Fruit fly (Drosophila melanogaster) whole organism, embryonic: Measurements from ENCODE around the gene CG3587.

Experiments used
- Atf-2 ChIP-seq: fragments of 200-800 bp; sonication (Bioruptor generic); optimal IDR thresholded peaks from 2 replicates; lab custom pipeline; 2016; ENCODE audit warnings: missing biosample characterization, missing genetic modification characterization
- CG10366 ChIP-seq: fragments of 200-800 bp; sonication (Bioruptor generic); IDR thresholded peaks from 2 replicates; pipeline ENCODE4 v1.3.6; 2022; ENCODE audit warnings: missing biosample characterization, missing genetic modification characterization
- CG10462 ChIP-seq: fragments of 200-800 bp; sonication (Bioruptor generic); optimal IDR thresholded peaks from 2 replicates; lab custom pipeline; 2016; ENCODE audit warnings: missing biosample characterization, missing genetic modification characterization
- CG12071 ChIP-seq: fragments of 200-800 bp; sonication (Bioruptor generic); optimal IDR thresholded peaks from 3 replicates; lab custom pipeline; 2018; ENCODE audit warnings: missing biosample characterization, mild to moderate bottlenecking, missing genetic modification characterization
- CG12769 ChIP-seq: fragments of 200-800 bp; sonication (Bioruptor generic); optimal IDR thresholded peaks from 2 replicates; lab custom pipeline; 2019; ENCODE audit warnings: missing biosample characterization, mild to moderate bottlenecking, missing genetic modification characterization, moderate library complexity
- CG13624 ChIP-seq: fragments of 200-800 bp; sonication (Bioruptor generic); optimal IDR thresholded peaks from 2 replicates; lab custom pipeline; 2016; ENCODE audit warnings: missing biosample characterization, missing genetic modification characterization
- CG14014 ChIP-seq: fragments of 200-800 bp; sonication (Bioruptor generic); IDR thresholded peaks from 2 replicates; pipeline ENCODE4 v1.3.6; 2022; ENCODE audit warnings: missing biosample characterization, missing genetic modification characterization
- CG1529 ChIP-seq: fragments of 200-800 bp; sonication (Bioruptor generic); optimal IDR thresholded peaks from 3 replicates; lab custom pipeline; 2018; ENCODE audit warnings: missing biosample characterization, missing genetic modification characterization
- CG17612 ChIP-seq: fragments of 200-800 bp; sonication (Bioruptor generic); IDR thresholded peaks from 2 replicates; pipeline ENCODE4 v1.3.6; 2022; ENCODE audit warnings: missing biosample characterization, missing genetic modification characterization
- CG18764 ChIP-seq: fragments of 200-800 bp; sonication (Bioruptor generic); optimal IDR thresholded peaks from 3 replicates; lab custom pipeline; 2016; ENCODE audit warnings: missing biosample characterization, missing genetic modification characterization
- CG3838 ChIP-seq: fragments of 200-800 bp; sonication (Bioruptor generic); optimal IDR thresholded peaks from 3 replicates; lab custom pipeline; 2016; ENCODE audit warnings: missing biosample characterization, missing genetic modification characterization
- CG4707 ChIP-seq: fragments of 200-800 bp; sonication (Bioruptor generic); optimal IDR thresholded peaks from 2 replicates; lab custom pipeline; 2018; ENCODE audit warnings: missing biosample characterization, mild to moderate bottlenecking, missing genetic modification characterization, moderate library complexity
- CG7928 ChIP-seq: fragments of 200-800 bp; sonication (Bioruptor generic); optimal IDR thresholded peaks from 2 replicates; lab custom pipeline; 2017; ENCODE audit warnings: missing biosample characterization, mild to moderate bottlenecking, missing genetic modification characterization
- CG8281 ChIP-seq: fragments of 200-800 bp; sonication (Bioruptor generic); optimal IDR thresholded peaks from 2 replicates; lab custom pipeline; 2018; ENCODE audit warnings: missing biosample characterization, mild to moderate bottlenecking, missing genetic modification characterization, moderate library complexity
- CG8478 ChIP-seq: fragments of >200 bp; optimal IDR thresholded peaks from 2 replicates; lab custom pipeline; 2018
- CG8944 ChIP-seq: fragments of 200-800 bp; sonication (Bioruptor generic); optimal IDR thresholded peaks from 3 replicates; lab custom pipeline; 2016; ENCODE audit warnings: missing biosample characterization, missing genetic modification characterization
- D19B ChIP-seq: fragments of 200-800 bp; sonication (Bioruptor generic); optimal IDR thresholded peaks from 2 replicates; lab custom pipeline; 2017; ENCODE audit warnings: missing biosample characterization, mild to moderate bottlenecking, missing genetic modification characterization
- Elba2 ChIP-seq: fragments of 200-800 bp; sonication (Bioruptor generic); optimal IDR thresholded peaks from 3 replicates; lab custom pipeline; 2016; ENCODE audit warnings: missing biosample characterization, missing genetic modification characterization
- GATAe ChIP-seq: fragments of 200-800 bp; sonication (Bioruptor generic); conservative IDR thresholded peaks from 2 replicates; pipeline ENCODE4 v1.3.6; 2022; ENCODE audit warnings: missing biosample characterization, missing genetic modification characterization
- Hmx ChIP-seq: fragments of 200-800 bp; sonication (Bioruptor generic); optimal IDR thresholded peaks from 2 replicates; lab custom pipeline; 2016; ENCODE audit warnings: missing biosample characterization, missing genetic modification characterization
- Hr51 ChIP-seq, 2 experiments: fragments of 200-800 bp; sonication (Bioruptor generic); optimal IDR thresholded peaks; 2 replicates in 1 of 2; 3 replicates in 1 of 2; lab custom pipeline; 2016 to 2018; ENCODE audit warnings: missing biosample characterization in 2 of 2, missing genetic modification characterization in 2 of 2, mild to moderate bottlenecking in 1 of 2, moderate library complexity in 1 of 2
- Lhr ChIP-seq: fragments of 200-800 bp; sonication (Bioruptor generic); optimal IDR thresholded peaks from 3 replicates; lab custom pipeline; 2017; ENCODE audit warnings: mild to moderate bottlenecking, missing biosample characterization, missing genetic modification reagents, missing genetic modification characterization
- Myb ChIP-seq: fragments of 200-800 bp; sonication (Bioruptor generic); optimal IDR thresholded peaks from 2 replicates; lab custom pipeline; 2016; ENCODE audit warnings: missing biosample characterization, missing genetic modification characterization
- Nf-YB ChIP-seq: fragments of 200-800 bp; sonication (Bioruptor generic); optimal IDR thresholded peaks from 3 replicates; lab custom pipeline; 2019; ENCODE audit warnings: missing biosample characterization, mild to moderate bottlenecking, missing genetic modification characterization, moderate library complexity
- Spps ChIP-seq: fragments of 200-800 bp; sonication (Bioruptor generic); optimal IDR thresholded peaks from 2 replicates; lab custom pipeline; 2018; ENCODE audit warnings: missing biosample characterization, mild to moderate bottlenecking, missing genetic modification characterization
- TFAM ChIP-seq: fragments of 200-800 bp; sonication (Bioruptor generic); optimal IDR thresholded peaks from 2 replicates; lab custom pipeline; 2017; ENCODE audit warnings: missing biosample characterization, missing genetic modification characterization, inconsistent platforms
- Xbp1 ChIP-seq: fragments of 200-800 bp; sonication (Bioruptor generic); optimal IDR thresholded peaks from 3 replicates; lab custom pipeline; 2016; ENCODE audit warnings: missing biosample characterization, mild to moderate bottlenecking, missing genetic modification characterization
- az2 ChIP-seq: fragments of 200-800 bp; sonication (Bioruptor generic); optimal IDR thresholded peaks from 3 replicates; lab custom pipeline; 2016; ENCODE audit warnings: missing biosample characterization, missing genetic modification characterization
- bab2 ChIP-seq: fragments of 200-800 bp; sonication (Bioruptor generic); optimal IDR thresholded peaks from 2 replicates; lab custom pipeline; 2016; ENCODE audit warnings: missing biosample characterization, missing genetic modification characterization
- bigmax ChIP-seq: fragments of 200-800 bp; sonication (Bioruptor generic); optimal IDR thresholded peaks from 2 replicates; lab custom pipeline; 2018; ENCODE audit warnings: missing biosample characterization, mild to moderate bottlenecking, missing genetic modification characterization
- cwo ChIP-seq: fragments of 200-800 bp; sonication (Bioruptor generic); optimal IDR thresholded peaks from 3 replicates; lab custom pipeline; 2017; ENCODE audit warnings: missing biosample characterization, missing genetic modification characterization, mild to moderate bottlenecking, moderate library complexity, missing genetic modification reagents
- dmrt11E ChIP-seq: fragments of 200-800 bp; sonication (Bioruptor generic); optimal IDR thresholded peaks from 3 replicates; lab custom pipeline; 2018; ENCODE audit warnings: missing biosample characterization, mild to moderate bottlenecking, missing genetic modification characterization, moderate library complexity
- en ChIP-seq: fragments of 200-800 bp; sonication (Bioruptor generic); optimal IDR thresholded peaks from 2 replicates; lab custom pipeline; 2016; ENCODE audit warnings: missing biosample characterization, missing genetic modification characterization
- eve ChIP-seq, 2 experiments: fragments of >200 bp; optimal IDR thresholded peaks; 2 replicates each; lab custom pipeline; 2017; ENCODE audit warnings: missing biosample characterization in 2 of 2, missing genetic modification characterization in 2 of 2
- gem ChIP-seq: fragments of 200-800 bp; sonication (Bioruptor generic); optimal IDR thresholded peaks from 2 replicates; lab custom pipeline; 2019; ENCODE audit warnings: missing biosample characterization, mild to moderate bottlenecking, missing genetic modification characterization, moderate library complexity
- gfzf ChIP-seq: fragments of 200-800 bp; sonication (Bioruptor generic); optimal IDR thresholded peaks from 2 replicates; lab custom pipeline; 2016; ENCODE audit warnings: missing biosample characterization, mild to moderate bottlenecking, missing genetic modification characterization, moderate library complexity
- gsb-n ChIP-seq: fragments of 200-800 bp; sonication (Bioruptor generic); optimal IDR thresholded peaks from 3 replicates; lab custom pipeline; 2018; ENCODE audit warnings: missing biosample characterization, mild to moderate bottlenecking, missing genetic modification characterization
- kah ChIP-seq: fragments of 200-800 bp; sonication (Bioruptor generic); optimal IDR thresholded peaks from 2 replicates; lab custom pipeline; 2018; ENCODE audit warnings: missing biosample characterization, mild to moderate bottlenecking, missing genetic modification characterization
- kay ChIP-seq: fragments of 200-800 bp; sonication (Bioruptor generic); optimal IDR thresholded peaks from 2 replicates; lab custom pipeline; 2016; ENCODE audit warnings: missing biosample characterization, missing genetic modification characterization
- mld ChIP-seq: fragments of 200-800 bp; sonication (Bioruptor generic); IDR thresholded peaks from 3 replicates; pipeline ENCODE4 v1.3.6; 2022; ENCODE audit warnings: missing biosample characterization, missing genetic modification characterization; ENCODE audit not compliant: partially characterized antibody
- odd ChIP-seq: fragments of 200-800 bp; sonication (Bioruptor generic); optimal IDR thresholded peaks from 2 replicates; lab custom pipeline; 2017; ENCODE audit warnings: missing biosample characterization, mild to moderate bottlenecking, missing genetic modification characterization
- org-1 ChIP-seq: fragments of 200-800 bp; sonication (Bioruptor generic); optimal IDR thresholded peaks from 2 replicates; lab custom pipeline; 2017; ENCODE audit warnings: missing biosample characterization, missing genetic modification characterization
- pfk ChIP-seq: fragments of 200-800 bp; sonication (Bioruptor generic); optimal IDR thresholded peaks from 2 replicates; lab custom pipeline; 2018; ENCODE audit warnings: missing biosample characterization, mild to moderate bottlenecking, missing genetic modification characterization, moderate library complexity
- run ChIP-seq: fragments of 200-800 bp; sonication (Bioruptor generic); optimal IDR thresholded peaks from 3 replicates; lab custom pipeline; 2018; ENCODE audit warnings: missing biosample characterization, mild to moderate bottlenecking, missing genetic modification characterization
- salm ChIP-seq: fragments of 200-800 bp; sonication (Bioruptor generic); optimal IDR thresholded peaks from 2 replicates; lab custom pipeline; 2018; ENCODE audit warnings: missing biosample characterization, mild to moderate bottlenecking, missing genetic modification characterization
- sna ChIP-seq: fragments of 200-800 bp; sonication (Bioruptor generic); IDR thresholded peaks from 2 replicates; pipeline ENCODE4 v1.3.6; 2022; ENCODE audit warnings: missing biosample characterization, missing genetic modification characterization; ENCODE audit not compliant: partially characterized antibody
- tgo ChIP-seq: fragments of 200-800 bp; sonication (Bioruptor generic); IDR thresholded peaks from 3 replicates; pipeline ENCODE4 v1.3.6; 2022; ENCODE audit warnings: missing biosample characterization, missing genetic modification characterization
- tll ChIP-seq, 2 experiments: fragments of 200-800 bp in 1 of 2; fragments of >200 bp in 1 of 2; sonication (Bioruptor generic) in 1 of 2; optimal IDR thresholded peaks; 2 replicates each; lab custom pipeline; 2017 to 2019; ENCODE audit warnings: missing biosample characterization in 2 of 2, missing genetic modification characterization in 2 of 2, mild to moderate bottlenecking in 1 of 2, moderate library complexity in 1 of 2
- vfl ChIP-seq: fragments of 200-800 bp; sonication (Bioruptor generic); optimal IDR thresholded peaks from 2 replicates; lab custom pipeline; 2016; ENCODE audit warnings: missing biosample characterization, missing genetic modification characterization
- vnd ChIP-seq: fragments of 200-800 bp; sonication (Bioruptor generic); IDR thresholded peaks from 3 replicates; pipeline ENCODE4 v1.3.6; 2022; ENCODE audit warnings: missing biosample characterization, missing genetic modification characterization; ENCODE audit not compliant: partially characterized antibody

CG3587 gene

dm6 chrX:1948508-1949065 lies 8.5 kb downstream of the CG3587 start (continued):
- no peak for TF ChIP-seq CG18764 (GFP tag; lab: Kevin White, UChicago)
- peak; percentile 32 for TF ChIP-seq CG13624 (GFP tag; lab: Kevin White, UChicago)
- TF ChIP-seq Xbp1 (GFP tag; lab: Kevin White, UChicago), result peak; percentile 31
- no peak for TF ChIP-seq GATAe (GFP tag; lab: Robert Waterston, UW)
- TF ChIP-seq CG12769 (tag; lab: Kevin White, UChicago), result peak; percentile 83
- TF ChIP-seq CG7928, result peak; percentile 26
- TF ChIP-seq vnd, result no peak
- peak; percentile 10 to 52 for TF ChIP-seq Hr51 (GFP tag; optimal IDR thresholded peaks at IDR 0.05; lab: Kevin White, UChicago)
- no peak for TF ChIP-seq CG8478 (lab: Kevin White, UChicago)
- peak; percentile 59 for TF ChIP-seq cwo (GFP tag; lab: Kevin White, UChicago)
- no peak for TF ChIP-seq en (GFP tag; lab: Kevin White, UChicago)
- no peak for TF ChIP-seq CG8944
- peak; percentile 6 for TF ChIP-seq Hmx (GFP tag; lab: Kevin White, UChicago)
- no peak for TF ChIP-seq CG4707 (GFP tag; lab: Kevin White, UChicago)
- peak; percentile 45 for TF ChIP-seq CG10366 (GFP tag; lab: Robert Waterston, UW)
- TF ChIP-seq run (tag; lab: Kevin White, UChicago), result no peak
- peak; percentile 53; the same call in 1 of the 2 replicates for TF ChIP-seq CG14014 (GFP tag; lab: Robert Waterston, UW)
- TF ChIP-seq D19B (GFP tag; lab: Kevin White, UChicago), result peak; percentile 66
- no peak for TF ChIP-seq Spps (tag; lab: Kevin White, UChicago)
- no peak for TF ChIP-seq CG3838
- no peak for TF ChIP-seq tll (GFP tag; optimal IDR thresholded peaks at IDR 0.05; lab: Kevin White, UChicago)
- TF ChIP-seq bab2 (GFP tag; lab: Kevin White, UChicago), result peak; percentile 12
- TF ChIP-seq org-1 (GFP tag; lab: Kevin White, UChicago), result peak; percentile 65
- TF ChIP-seq gem (tag; lab: Kevin White, UChicago), result peak; percentile 68
- TF ChIP-seq Nf-YB (GFP tag; lab: Kevin White, UChicago), result peak; percentile 9
- TF ChIP-seq CG17612 (GFP tag; lab: Robert Waterston, UW), result peak; percentile 39; the same call in 1 of the 2 replicates
- no peak for TF ChIP-seq Lhr (GFP tag; lab: Kevin White, UChicago)
- TF ChIP-seq CG8281 (tag; lab: Kevin White, UChicago), result no peak
- no peak for TF ChIP-seq Atf-2 (GFP tag; lab: Kevin White, UChicago)
- peak; percentile 50 for TF ChIP-seq Myb
- no peak for TF ChIP-seq kay
- TF ChIP-seq CG12071 (GFP tag; lab: Kevin White, UChicago), result peak; percentile 60
- no peak for TF ChIP-seq odd
- no peak for TF ChIP-seq kah
- no peak for TF ChIP-seq sna (GFP tag; lab: Robert Waterston, UW)
- no peak for TF ChIP-seq bigmax (GFP tag; lab: Kevin White, UChicago)
- no peak for TF ChIP-seq salm (tag; lab: Kevin White, UChicago)
- no peak for TF ChIP-seq TFAM (GFP tag; lab: Kevin White, UChicago)
- peak; percentile 37 for TF ChIP-seq vfl (GFP tag; lab: Kevin White, UChicago)
- no peak for TF ChIP-seq gfzf
- peak; percentile 45; the same call in 2 of the 3 replicates for TF ChIP-seq tgo
- TF ChIP-seq gsb-n (tag; lab: Kevin White, UChicago), result no peak
- no peak for TF ChIP-seq pfk (GFP tag; lab: Kevin White, UChicago)
- no peak for TF ChIP-seq az2
- TF ChIP-seq eve (GFP tag; optimal IDR thresholded peaks at IDR 0.05; lab: Kevin White, UChicago), result no peak
- TF ChIP-seq Elba2 (GFP tag; lab: Kevin White, UChicago), result no peak
- no peak for TF ChIP-seq CG10462 (GFP tag; lab: Kevin White, UChicago)
- peak; percentile 14 for TF ChIP-seq CG1529 (GFP tag; lab: Kevin White, UChicago)
- no peak for TF ChIP-seq dmrt11E
- no peak for TF ChIP-seq mld
